Fruit fly (Drosophila melanogaster): ENCODE measurements around the gene eRF1.
A peak's percentile ranks its signal among the peaks of the same experiment; 100 is the strongest.

The eRF1 gene

DNA sequence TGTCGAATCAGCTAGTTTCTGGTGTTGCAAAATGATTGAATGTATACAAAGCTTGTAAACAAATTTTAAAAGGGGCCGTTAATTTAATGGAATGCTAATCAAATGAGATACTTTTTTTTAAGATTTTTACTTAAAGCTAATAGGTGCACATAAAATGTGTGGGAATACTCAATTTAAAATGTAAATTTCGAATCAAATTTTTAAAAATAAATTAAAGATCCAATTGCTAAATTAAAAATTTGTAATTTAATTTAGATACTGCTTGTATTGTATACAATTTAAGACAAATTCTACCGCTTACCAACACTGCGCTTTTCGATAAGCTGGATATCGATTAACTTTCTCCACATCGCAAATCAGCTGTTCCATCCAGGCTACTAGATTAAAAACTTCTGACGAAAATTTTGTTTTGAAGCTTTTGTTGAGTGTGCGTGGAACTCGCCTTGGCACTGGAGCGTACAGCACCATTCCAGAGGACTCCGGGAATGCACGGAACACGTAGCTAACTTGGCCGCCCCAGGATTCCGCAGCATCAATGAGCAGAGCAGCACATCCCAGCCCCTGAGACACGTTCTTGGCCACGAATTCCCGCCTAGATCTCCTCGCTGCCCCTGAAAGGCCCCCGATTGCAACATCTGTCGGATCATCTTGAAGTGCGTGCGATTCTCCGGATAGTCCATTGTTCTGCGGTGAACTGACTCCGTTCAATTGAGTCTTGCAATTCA is 36.1 kb downstream of the eRF1 start, which contains the start of the genes CG5498 and fbl:
CG5498 (minus strand) TSS at position 24 of the 725 bp plus-strand sequence.
fbl (plus strand) TSS at position 344 of the 725 bp plus-strand sequence.
- TF ChIP-seq gt (GFP tag; IDR thresholded peaks at IDR 0.05): no peak
- no peak for TF ChIP-seq TFAM (GFP tag; optimal IDR thresholded peaks at IDR 0.05)
- TF ChIP-seq Doc3 (GFP tag; IDR thresholded peaks at IDR 0.05; ENCODE audit: partially characterized antibody): 0 out of 3 replicates have a peak, but pooled peaks have one; percentile 30
- TF ChIP-seq stwl (tag; optimal IDR thresholded peaks at IDR 0.05): peak; percentile 96
- peak; percentile 50 for TF ChIP-seq CG4820 (GFP tag; optimal IDR thresholded peaks at IDR 0.05)
- TF ChIP-seq CG10147 (GFP tag; optimal IDR thresholded peaks at IDR 0.05): peak; percentile 36
- peak; percentile 21 for TF ChIP-seq Spps (tag; optimal IDR thresholded peaks at IDR 0.05)
- no peak for TF ChIP-seq CG8478 (optimal IDR thresholded peaks at IDR 0.05)
- peak; percentile 8 for TF ChIP-seq org-1 (GFP tag; optimal IDR thresholded peaks at IDR 0.05)
- peak; percentile 62 for TF ChIP-seq dmrt99B (tag; optimal IDR thresholded peaks at IDR 0.05)
- no peak for TF ChIP-seq CG12769 (tag; optimal IDR thresholded peaks at IDR 0.05)
- TF ChIP-seq dimm (GFP tag; IDR thresholded peaks at IDR 0.05): no peak
- TF ChIP-seq eyg (GFP tag; optimal IDR thresholded peaks at IDR 0.05): no peak
- TF ChIP-seq CG15514 (GFP tag; optimal IDR thresholded peaks at IDR 0.05): peak; percentile 72
- peak; percentile 72 for TF ChIP-seq nmo (GFP tag; optimal IDR thresholded peaks at IDR 0.05)
- TF ChIP-seq sens-2 (GFP tag; IDR thresholded peaks at IDR 0.05): no peak
- no peak for TF ChIP-seq CG16863 (GFP tag; optimal IDR thresholded peaks at IDR 0.05)
- TF ChIP-seq Fer2 (tag; optimal IDR thresholded peaks at IDR 0.05): peak; percentile 61
- 0 out of 2 replicates have a peak, but pooled peaks have one; percentile 4 for TF ChIP-seq ara (GFP tag; IDR thresholded peaks at IDR 0.05)
- TF ChIP-seq lola (GFP tag; optimal IDR thresholded peaks at IDR 0.05): peak in 1 of 3 experiments; percentile 67
- no peak for TF ChIP-seq Oaz (GFP tag; IDR thresholded peaks at IDR 0.05)
- TF ChIP-seq h (optimal IDR thresholded peaks at IDR 0.05): no peak
- TF ChIP-seq CG1832 (GFP tag; optimal IDR thresholded peaks at IDR 0.05): no peak
- TF ChIP-seq psq (GFP tag; optimal IDR thresholded peaks at IDR 0.05): no peak
- 0 out of 2 replicates have a peak, but pooled peaks have one; percentile 22 for TF ChIP-seq CG11247 (GFP tag; IDR thresholded peaks at IDR 0.05)
- peak; percentile 29 for TF ChIP-seq CG12744 (GFP tag; optimal IDR thresholded peaks at IDR 0.05)
- TF ChIP-seq insv (GFP tag; optimal IDR thresholded peaks at IDR 0.05): peak in 1 of 2 experiments; percentile 45
- no peak for TF ChIP-seq Doc2 (GFP tag; IDR thresholded peaks at IDR 0.05)
- TF ChIP-seq Vsx1 (GFP tag; optimal IDR thresholded peaks at IDR 0.05): peak; percentile 67
- peak; percentile 42 for TF ChIP-seq CG18619 (GFP tag; optimal IDR thresholded peaks at IDR 0.05)
- TF ChIP-seq Kr (GFP tag; optimal IDR thresholded peaks at IDR 0.05): no peak
- TF ChIP-seq pan (optimal IDR thresholded peaks at IDR 0.05): no peak
- TF ChIP-seq pan (GFP tag; optimal IDR thresholded peaks at IDR 0.05 in 1 of 2, IDR thresholded peaks at IDR 0.05 in 1 of 2): peak in 1 of 2 experiments; percentile 46
- TF ChIP-seq al (GFP tag; IDR thresholded peaks at IDR 0.05): peak; percentile 40; the same call in 1 of the 2 replicates
- peak; percentile 62 for TF ChIP-seq gsb-n (tag; optimal IDR thresholded peaks at IDR 0.05)
- TF ChIP-seq schlank (tag; optimal IDR thresholded peaks at IDR 0.05): no peak
- TF ChIP-seq gsb (GFP tag; IDR thresholded peaks at IDR 0.05): no peak
- TF ChIP-seq CG2678 (tag; optimal IDR thresholded peaks at IDR 0.05): peak; percentile 79
- TF ChIP-seq lbe (GFP tag; optimal IDR thresholded peaks at IDR 0.05): peak; percentile 71
- no peak for TF ChIP-seq CTCF (GFP tag; optimal IDR thresholded peaks at IDR 0.05)
- peak; percentile 37 for TF ChIP-seq CG8290 (GFP tag; optimal IDR thresholded peaks at IDR 0.05)
- TF ChIP-seq CG8290 (tag; optimal IDR thresholded peaks at IDR 0.05): no peak
- peak; percentile 74 for TF ChIP-seq CG4424 (GFP tag; optimal IDR thresholded peaks at IDR 0.05)
- no peak for TF ChIP-seq pfk (GFP tag; optimal IDR thresholded peaks at IDR 0.05)
- TF ChIP-seq CG12155 (GFP tag; optimal IDR thresholded peaks at IDR 0.05): peak; percentile 74
- TF ChIP-seq wor (GFP tag; IDR thresholded peaks at IDR 0.05): no peak
- no peak for TF ChIP-seq eve (GFP tag; optimal IDR thresholded peaks at IDR 0.05)
- no peak for TF ChIP-seq ap (GFP tag; IDR thresholded peaks at IDR 0.05)
- TF ChIP-seq CG10274 (GFP tag; optimal IDR thresholded peaks at IDR 0.05): no peak
- TF ChIP-seq nom (GFP tag; optimal IDR thresholded peaks at IDR 0.05): no peak
- TF ChIP-seq crp (GFP tag; optimal IDR thresholded peaks at IDR 0.05): peak; percentile 21 to 88

All from whole organism, embryonic.